Fruit fly (Drosophila melanogaster): ENCODE measurements around the gene CG31106.

DNA sequence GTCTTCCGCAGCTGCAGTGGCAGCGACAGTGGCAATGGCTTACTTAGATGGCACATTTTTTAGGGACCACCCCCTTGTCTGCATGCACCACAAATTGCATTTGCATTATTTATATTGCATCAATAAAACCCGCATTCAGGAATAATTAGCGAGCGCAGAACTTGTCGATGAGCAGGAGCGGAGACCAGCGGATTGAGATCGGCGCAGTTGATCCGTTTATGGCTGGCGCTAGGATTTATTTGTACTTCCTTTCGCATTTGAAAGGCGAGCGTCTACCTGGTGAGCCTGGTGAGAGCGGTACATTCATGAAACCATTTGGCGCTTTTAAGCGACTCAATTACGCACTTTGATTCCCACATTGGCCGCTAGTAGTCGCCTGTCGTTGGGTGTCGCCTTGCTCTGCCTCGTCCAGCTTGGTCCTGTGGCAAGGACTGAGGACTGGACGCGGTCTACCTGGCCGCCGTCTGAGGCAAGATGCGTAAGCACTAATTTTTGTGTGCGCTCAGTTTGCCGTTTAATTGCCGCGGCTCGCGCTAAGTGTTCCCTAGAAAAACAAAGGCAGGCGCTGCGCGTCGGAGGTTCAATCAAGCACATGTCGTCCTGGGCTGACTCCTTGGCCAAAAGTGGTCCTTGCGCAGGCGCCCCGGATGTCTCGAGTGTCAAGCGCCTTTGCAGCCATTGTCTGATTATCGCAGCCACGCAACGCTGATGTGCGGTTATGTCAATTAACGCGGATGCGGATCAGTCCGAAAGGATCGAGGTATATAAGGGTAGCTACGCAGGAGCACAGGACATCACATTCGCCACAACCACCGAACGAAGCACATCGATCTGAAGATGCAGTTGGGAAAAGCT is 21.1 kb upstream of the CG31106 start, which contains the start of gene CG13653:
- no peak for TF ChIP-seq h (optimal IDR thresholded peaks at IDR 0.05)
- no peak for TF ChIP-seq Sin3A (optimal IDR thresholded peaks at IDR 0.05)
